Fruit fly (Drosophila melanogaster): Measurements from ENCODE around the gene CG42259.
A peak's percentile ranks its signal among the peaks of the same experiment; 100 is the strongest.

dm6 chrX:1052684-1053389 lies 6.8 kb downstream of the CG42259 start:
- peak; percentile 52 for TF ChIP-seq Sp1 (GFP tag; optimal IDR thresholded peaks at IDR 0.05)
- no peak for TF ChIP-seq Abd-B (GFP tag; optimal IDR thresholded peaks at IDR 0.05)
- TF ChIP-seq br (GFP tag; optimal IDR thresholded peaks at IDR 0.05), result peak; percentile 69
- TF ChIP-seq Hr83 (GFP tag; optimal IDR thresholded peaks at IDR 0.05; ENCODE audit: poor library complexity, severe bottlenecking), result peak; percentile 31
- TF ChIP-seq brk (GFP tag; optimal IDR thresholded peaks at IDR 0.05), result peak; percentile 41
- TF ChIP-seq usp (GFP tag; optimal IDR thresholded peaks at IDR 0.05), result no peak
- no peak for TF ChIP-seq pan (optimal IDR thresholded peaks at IDR 0.05)

All from whole organism, wandering third instar larva.